Worm (Caenorhabditis elegans): ENCODE data around the gene Y37E11AL.1.

- TF ChIP-seq fkh-10 (GFP tag; optimal IDR thresholded peaks at IDR 0.05) (no peak), sdc-2 (tag; optimal IDR thresholded peaks at IDR 0.05) (no peak), mec-3 (tag; optimal IDR thresholded peaks at IDR 0.05; ENCODE audit: borderline replicate concordance) (no peak), dmd-4 (tag; optimal IDR thresholded peaks at IDR 0.05; ENCODE audit: borderline replicate concordance) (no peak), pqm-1 (tag; optimal IDR thresholded peaks at IDR 0.05) (no peak), pag-3 (tag; optimal IDR thresholded peaks at IDR 0.05; ENCODE audit: borderline replicate concordance) (no peak), ceh-9 (tag; optimal IDR thresholded peaks at IDR 0.05) (no peak), K09A11.1 (tag; optimal IDR thresholded peaks at IDR 0.05; ENCODE audit: insufficient read depth) (no peak), fkh-6 (tag; optimal IDR thresholded peaks at IDR 0.05) (no peak), ama-1 (optimal IDR thresholded peaks at IDR 0.05) (no peak), sox-4 (tag; optimal IDR thresholded peaks at IDR 0.05) (no peak), pha-4 (tag; optimal IDR thresholded peaks at IDR 0.05) (no peak), gmeb-2 (tag; optimal IDR thresholded peaks at IDR 0.05) (no peak)
These were observed 46.6 kb downstream of the Y37E11AL.1 start, which contains the start of gene best-20 for ce11 chrIV:3755921-3756320.
